Fruit fly (Drosophila melanogaster) whole organism, prepupa: ENCODE results near the gene Vsp37A.
"Not testable (repeated sequence)": the region's sequence is repeated elsewhere in the genome, so short reads cannot be mapped to it uniquely, and the experiment has no call there.

Source experiments
- CG11762 ChIP-seq: fragments of 200-800 bp; sonication (Bioruptor generic); optimal IDR thresholded peaks from 3 replicates; lab custom pipeline; 2016; ENCODE audit warnings: missing biosample characterization, missing genetic modification characterization; ENCODE audit not compliant: insufficient read depth
- CG3032 ChIP-seq: fragments of 200-800 bp; optimal IDR thresholded peaks from 2 replicates; lab custom pipeline; 2019; ENCODE audit warnings: missing biosample characterization, mild to moderate bottlenecking, missing genetic modification characterization, moderate library complexity
- CG34406 ChIP-seq: fragments of 200-800 bp; sonication (Bioruptor generic); optimal IDR thresholded peaks from 3 replicates; lab custom pipeline; 2016; ENCODE audit warnings: missing biosample characterization, missing genetic modification characterization
- CG3919 ChIP-seq: fragments of 200-800 bp; sonication (Bioruptor generic); optimal IDR thresholded peaks from 3 replicates; lab custom pipeline; 2016; ENCODE audit warnings: missing biosample characterization, missing genetic modification characterization
- CG4318 ChIP-seq: fragments of 200-800 bp; sonication (Bioruptor generic); optimal IDR thresholded peaks from 3 replicates; lab custom pipeline; 2017; ENCODE audit warnings: missing biosample characterization, mild to moderate bottlenecking, missing genetic modification characterization
- CG6792 ChIP-seq: fragments of 200-800 bp; sonication (Bioruptor generic); optimal IDR thresholded peaks from 3 replicates; lab custom pipeline; 2016; ENCODE audit warnings: missing biosample characterization, missing genetic modification characterization
- CG6854 ChIP-seq: fragments of 200-800 bp; sonication (Bioruptor generic); optimal IDR thresholded peaks from 2 replicates; lab custom pipeline; 2017; ENCODE audit warnings: missing biosample characterization, mild to moderate bottlenecking, missing genetic modification characterization
- CG7368 ChIP-seq: fragments of 200-800 bp; sonication (Bioruptor generic); optimal IDR thresholded peaks from 3 replicates; lab custom pipeline; 2016; ENCODE audit warnings: missing biosample characterization, missing genetic modification characterization
- CG8319 ChIP-seq: fragments of 200-800 bp; sonication (Bioruptor generic); optimal IDR thresholded peaks from 3 replicates; lab custom pipeline; 2016; ENCODE audit warnings: missing biosample characterization, missing genetic modification characterization
- CG8632 ChIP-seq: fragments of 200-800 bp; sonication (Bioruptor generic); optimal IDR thresholded peaks from 3 replicates; lab custom pipeline; 2016; ENCODE audit warnings: missing biosample characterization, missing genetic modification characterization
- Eip78C ChIP-seq: fragments of 200-800 bp; sonication (Bioruptor generic); peaks from one replicate; lab custom pipeline; 2016; ENCODE audit warnings: missing biosample characterization, missing genetic modification characterization
- Eip93F ChIP-seq: fragments of 200-800 bp; sonication (Bioruptor generic); optimal IDR thresholded peaks from 2 replicates; lab custom pipeline; 2016; ENCODE audit warnings: missing biosample characterization, mild to moderate bottlenecking, missing genetic modification characterization
- Gug ChIP-seq: fragments of 200-800 bp; sonication (Bioruptor generic); IDR thresholded peaks from 2 replicates; pipeline ENCODE4 v1.3.6; 2022; ENCODE audit warnings: missing biosample characterization, missing genetic modification characterization
- Hr39 ChIP-seq: fragments of 200-800 bp; sonication (Bioruptor generic); optimal IDR thresholded peaks from 2 replicates; lab custom pipeline; 2016; ENCODE audit warnings: missing biosample characterization, missing genetic modification characterization
- Hr4 ChIP-seq: fragments of 200-800 bp; sonication (Bioruptor generic); optimal IDR thresholded peaks from 3 replicates; lab custom pipeline; 2016; ENCODE audit warnings: missing biosample characterization, missing genetic modification characterization
- Lpt ChIP-seq: fragments of 200-800 bp; sonication (Bioruptor generic); optimal IDR thresholded peaks from 3 replicates; lab custom pipeline; 2016; ENCODE audit warnings: missing biosample characterization, missing genetic modification characterization
- Smox ChIP-seq: fragments of 200-800 bp; sonication (Bioruptor generic); optimal IDR thresholded peaks from 3 replicates; lab custom pipeline; 2016; ENCODE audit warnings: missing biosample characterization, missing genetic modification characterization
- Sox102F ChIP-seq: fragments of 200-800 bp; sonication (Bioruptor generic); optimal IDR thresholded peaks from 2 replicates; lab custom pipeline; 2016; ENCODE audit warnings: missing biosample characterization, mild to moderate bottlenecking, missing genetic modification characterization
- Sox14 ChIP-seq: fragments of 200-800 bp; sonication (Bioruptor generic); optimal IDR thresholded peaks from 3 replicates; lab custom pipeline; 2016; ENCODE audit warnings: missing biosample characterization, missing genetic modification characterization
- cyc ChIP-seq: fragments of 200-800 bp; sonication (Bioruptor generic); optimal IDR thresholded peaks from 3 replicates; lab custom pipeline; 2016; ENCODE audit warnings: missing biosample characterization, missing genetic modification characterization
- dac ChIP-seq: fragments of 200-800 bp; sonication (Bioruptor generic); optimal IDR thresholded peaks from 2 replicates; lab custom pipeline; 2017; ENCODE audit warnings: missing biosample characterization, mild to moderate bottlenecking, missing genetic modification characterization
- dsx ChIP-seq: fragments of 200-800 bp; optimal IDR thresholded peaks from 3 replicates; lab custom pipeline; 2019; ENCODE audit warnings: missing biosample characterization, mild to moderate bottlenecking, missing genetic modification characterization, moderate library complexity; ENCODE audit not compliant: poor library complexity, severe bottlenecking
- eg ChIP-seq: fragments of 200-800 bp; sonication (Bioruptor generic); IDR thresholded peaks from 3 replicates; pipeline ENCODE4 v1.3.6; 2022; ENCODE audit warnings: missing biosample characterization, missing genetic modification characterization
- esn ChIP-seq: fragments of 200-800 bp; sonication (Bioruptor generic); optimal IDR thresholded peaks from 2 replicates; lab custom pipeline; 2016; ENCODE audit warnings: missing biosample characterization, mild to moderate bottlenecking, missing genetic modification characterization, moderate library complexity
- fd85E ChIP-seq: fragments of 200-800 bp; sonication (Bioruptor generic); optimal IDR thresholded peaks from 3 replicates; lab custom pipeline; 2016; ENCODE audit warnings: missing biosample characterization, missing genetic modification characterization
- fkh ChIP-seq: fragments of 200-800 bp; sonication (Bioruptor generic); optimal IDR thresholded peaks from 3 replicates; lab custom pipeline; 2017; ENCODE audit warnings: missing biosample characterization, mild to moderate bottlenecking, missing genetic modification characterization, moderate library complexity
- net ChIP-seq: fragments of 200-800 bp; sonication (Bioruptor generic); optimal IDR thresholded peaks from 3 replicates; lab custom pipeline; 2016; ENCODE audit warnings: missing biosample characterization, missing genetic modification characterization
- pdm3 ChIP-seq: fragments of 200-800 bp; sonication (Bioruptor generic); optimal IDR thresholded peaks from 3 replicates; lab custom pipeline; 2016; ENCODE audit warnings: missing biosample characterization, missing genetic modification characterization
- ss ChIP-seq, 2 experiments: fragments of 200-800 bp; sonication (Bioruptor generic); optimal IDR thresholded peaks; 2 replicates in 1 of 2; 3 replicates in 1 of 2; lab custom pipeline; 2017 to 2018; ENCODE audit warnings: mild to moderate bottlenecking in 2 of 2, missing biosample characterization in 2 of 2, missing genetic modification characterization in 2 of 2, moderate library complexity in 1 of 2
- svp ChIP-seq: fragments of 200-800 bp; sonication (Bioruptor generic); peaks from one replicate; lab custom pipeline; 2016; ENCODE audit warnings: missing biosample characterization, missing genetic modification characterization
- topi ChIP-seq: fragments of 200-800 bp; sonication (Bioruptor generic); optimal IDR thresholded peaks from 3 replicates; lab custom pipeline; 2016; ENCODE audit warnings: missing biosample characterization, missing genetic modification characterization

Vsp37A gene

dm6 chrX:629239-629821 lies 8.0 kb downstream of the Vsp37A start, which contains the start of the genes RpL36 and Mybbp1A (continued):
- TF ChIP-seq CG3919 (GFP tag; lab: Kevin White, UChicago) (peak; percentile 59), CG11762 (GFP tag; lab: Kevin White, UChicago) (peak; percentile 29), Smox (GFP tag; lab: Kevin White, UChicago) (no peak), Sox102F (GFP tag; lab: Kevin White, UChicago) (no peak), cyc (GFP tag; lab: Kevin White, UChicago) (peak; percentile 63), fkh (no peak), CG3032 (tag; lab: Kevin White, UChicago) (peak; percentile 42), CG8632 (GFP tag; lab: Kevin White, UChicago) (peak; percentile 54)

- no peak for TF ChIP-seq CG7368 (GFP tag; lab: Kevin White, UChicago)
- no peak for TF ChIP-seq fkh
- peak; percentile 84 for TF ChIP-seq svp (GFP tag; lab: Kevin White, UChicago)
- TF ChIP-seq Sox14, result peak; percentile 24
- TF ChIP-seq ss (GFP tag; optimal IDR thresholded peaks at IDR 0.05; lab: Kevin White, UChicago), result peak in 1 of 2 experiments; percentile 27
- TF ChIP-seq Gug (GFP tag; lab: Robert Waterston, UW), result no peak
- TF ChIP-seq topi (GFP tag; lab: Kevin White, UChicago), result peak; percentile 14
- peak; percentile 27 for TF ChIP-seq esn (GFP tag; lab: Kevin White, UChicago)
- TF ChIP-seq Eip93F (GFP tag; lab: Kevin White, UChicago), result peak; percentile 67
- TF ChIP-seq Lpt (GFP tag; lab: Kevin White, UChicago), result no peak
- peak; percentile 40 for TF ChIP-seq Eip78C (GFP tag; lab: Kevin White, UChicago)
- no peak for TF ChIP-seq Hr4 (GFP tag; lab: Kevin White, UChicago)
- TF ChIP-seq CG6854, result no peak
Observed at dm6 chrX:635495-636142, 14.3 kb downstream of the Vsp37A start, which contains the start of gene Dredd. Gene Dredd, minus strand, starts transcription at chrX:635545.

- TF ChIP-seq CG11762 (GFP tag; lab: Kevin White, UChicago), result no peak
- TF ChIP-seq Eip78C (GFP tag; lab: Kevin White, UChicago), result peak; percentile 63
- TF ChIP-seq svp (GFP tag; lab: Kevin White, UChicago), result no peak
- no peak for TF ChIP-seq CG6792 (GFP tag; lab: Kevin White, UChicago)
- no peak for TF ChIP-seq ss (GFP tag; optimal IDR thresholded peaks at IDR 0.05; lab: Kevin White, UChicago)
- TF ChIP-seq eg (GFP tag; lab: Robert Waterston, UW), result no peak
- TF ChIP-seq fd85E (GFP tag; lab: Kevin White, UChicago), result no peak
- TF ChIP-seq Sox14, result peak; percentile 49
- TF ChIP-seq Sox102F (GFP tag; lab: Kevin White, UChicago), result no peak
- no peak for TF ChIP-seq CG8319
- no peak for TF ChIP-seq CG4318
- TF ChIP-seq pdm3 (GFP tag; lab: Kevin White, UChicago), result no peak
- no peak for TF ChIP-seq dac
- TF ChIP-seq dsx, result peak; percentile 41
- TF ChIP-seq, all 60 proteins: peak for 3
Observed at dm6 chrX:636606-637530, 15.5 kb downstream of the Vsp37A start.

dm6 chrX:644461-644860 lies 23.1 kb downstream of the Vsp37A start, which contains the start of gene CG13367:
Gene CG13367, plus strand, starts transcription at chrX:644761.
- TF ChIP-seq Hr39, net, CG34406 (GFP tag; lab: Kevin White, UChicago): not testable (repeated sequence)
